Worm (Caenorhabditis elegans) whole organism, young adult: Measurements from ENCODE around the gene F53C3.8.

Source experiments
- F23B12.7 ChIP-seq: sonication (generic microtip); optimal IDR thresholded peaks from 2 replicates; lab custom pipeline; 2017; ENCODE audit warnings: missing genetic modification characterization, mild to moderate bottlenecking, missing compliant biosample characterization, antibody characterized with exemption, moderate library complexity; ENCODE audit not compliant: insufficient read depth
- F49E8.2 ChIP-seq: sonication (generic microtip); optimal IDR thresholded peaks from 3 replicates; lab custom pipeline; 2017; ENCODE audit warnings: missing genetic modification characterization, mild to moderate bottlenecking, missing compliant biosample characterization, antibody characterized with exemption, moderate library complexity; ENCODE audit not compliant: insufficient read depth
- athp-1 ChIP-seq: sonication (generic microtip); optimal IDR thresholded peaks from 2 replicates; lab custom pipeline; 2017; ENCODE audit warnings: mild to moderate bottlenecking, missing genetic modification characterization, missing compliant biosample characterization
- bed-1 ChIP-seq: fragments of 200-800 bp; sonication (Bioruptor generic); IDR thresholded peaks from 2 replicates; pipeline ENCODE4 v1.3.6; 2022; ENCODE audit warnings: missing genetic modification reagents, missing genetic modification characterization, missing compliant biosample characterization
- bed-2 ChIP-seq: fragments of 200-800 bp; sonication (Bioruptor generic); IDR thresholded peaks from 2 replicates; pipeline ENCODE4 v1.3.6; 2022; ENCODE audit warnings: missing genetic modification reagents, missing genetic modification characterization, missing compliant biosample characterization
- cebp-2 ChIP-seq: fragments of 200-800 bp; sonication (Bioruptor generic); IDR thresholded peaks from 2 replicates; pipeline ENCODE4 v1.3.6; 2022; ENCODE audit warnings: missing genetic modification characterization, missing compliant biosample characterization
- ceh-100 ChIP-seq: fragments of 200-800 bp; sonication (Bioruptor generic); IDR thresholded peaks from 2 replicates; pipeline ENCODE4 v1.3.6; 2022; ENCODE audit warnings: missing genetic modification reagents, missing genetic modification characterization, missing compliant biosample characterization
- madf-10 ChIP-seq: sonication (generic microtip); optimal IDR thresholded peaks from 2 replicates; lab custom pipeline; 2016; ENCODE audit warnings: mild to moderate bottlenecking, missing genetic modification characterization, missing compliant biosample characterization
- nfya-1 ChIP-seq: sonication (generic microtip); optimal IDR thresholded peaks from 2 replicates; lab custom pipeline; 2017; ENCODE audit warnings: antibody characterized with exemption, missing compliant biosample characterization, missing genetic modification characterization, borderline replicate concordance; ENCODE audit not compliant: insufficient read depth
- nhr-90 ChIP-seq: sonication (generic microtip); optimal IDR thresholded peaks from 2 replicates; lab custom pipeline; 2016; ENCODE audit warnings: missing genotype, mild to moderate bottlenecking, missing genetic modification characterization, missing compliant biosample characterization
- sea-2 ChIP-seq: fragments of 200-800 bp; sonication (Bioruptor generic); IDR thresholded peaks from 2 replicates; pipeline ENCODE4 v1.3.6; 2022; ENCODE audit warnings: missing genetic modification characterization, missing compliant biosample characterization
- snpc-4 ChIP-seq, 5 experiments: fragments of 150-350 bp in 1 of 5; sonication (generic microtip) in 4 of 5; optimal IDR thresholded peaks; 2 replicates each; lab custom pipeline; 2014 to 2018; ENCODE audit warnings: missing genetic modification characterization in 5 of 5, missing biosample characterization in 3 of 5, antibody characterized with exemption in 2 of 5, mild to moderate bottlenecking in 2 of 5, missing compliant biosample characterization in 2 of 5, missing genotype in 2 of 5, moderate library complexity in 2 of 5, missing genetic modification reagents in 1 of 5
- sptf-2 ChIP-seq: fragments of 200-800 bp; sonication (Bioruptor generic); optimal IDR thresholded peaks from 2 replicates; lab custom pipeline; 2018; ENCODE audit warnings: mild to moderate bottlenecking, missing genetic modification characterization, missing compliant biosample characterization

DNA sequence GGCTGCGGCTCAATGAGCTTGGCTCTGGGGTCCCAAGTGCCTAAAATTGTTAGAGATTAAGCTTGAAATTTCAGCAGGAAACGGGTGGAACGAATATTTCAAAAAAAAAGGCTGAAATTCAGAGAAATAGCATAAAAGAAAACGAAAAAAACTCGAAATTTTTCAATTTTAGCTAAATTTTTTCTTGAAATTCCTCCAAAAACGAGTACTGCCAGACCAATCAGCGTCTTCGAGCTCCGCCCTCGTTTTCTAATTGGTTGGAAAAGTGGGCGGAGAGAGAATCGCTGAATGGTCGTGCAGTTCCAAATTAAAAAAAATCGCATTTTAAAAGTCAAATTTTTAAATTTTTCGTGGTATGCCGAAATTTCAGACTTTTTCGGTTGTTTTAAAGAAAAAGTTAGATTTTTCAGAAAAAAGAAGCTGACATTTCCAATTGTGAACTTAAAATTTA lies 36.7 kb downstream of the F53C3.8 start, which contains the start of gene plpp-1.1:
- TF ChIP-seq ceh-100 (GFP tag; lab: Robert Waterston, UW) (no peak), sptf-2 (GFP tag; lab: Kevin White, UChicago) (no peak), nfya-1 (tag; lab: Kevin White, UChicago) (no peak), athp-1 (no peak), F49E8.2 (tag; lab: Kevin White, UChicago) (no peak), nhr-90 (no peak), F23B12.7 (tag; lab: Kevin White, UChicago) (no peak), madf-10 (tag; lab: Kevin White, UChicago) (no peak), bed-2 (GFP tag; lab: Robert Waterston, UW) (no peak), sea-2 (GFP tag; lab: Robert Waterston, UW) (no peak), cebp-2 (GFP tag; lab: Robert Waterston, UW) (no peak), bed-1 (GFP tag; lab: Robert Waterston, UW) (no peak), snpc-4 (GFP tag; optimal IDR thresholded peaks at IDR 0.05; lab: Kevin White, UChicago) (no peak), snpc-4 (tag; optimal IDR thresholded peaks at IDR 0.05; lab: Kevin White, UChicago) (no peak)
